Fruit fly (Drosophila melanogaster) whole organism, pupa: ENCODE measurements around the gene ATPsynCF6L.

Experiments
- CG10348 ChIP-seq: fragments of 200-800 bp; sonication (Bioruptor generic); IDR thresholded peaks from 2 replicates; pipeline ENCODE4 v1.3.6; 2022; ENCODE audit warnings: missing biosample characterization, missing genetic modification characterization
- CG12605 ChIP-seq: fragments of 200-800 bp; sonication (Bioruptor generic); IDR thresholded peaks from 2 replicates; pipeline ENCODE4 v1.3.6; 2022; ENCODE audit warnings: missing biosample characterization, missing genetic modification characterization
- CG13204 ChIP-seq: fragments of 200-800 bp; sonication (Bioruptor generic); optimal IDR thresholded peaks from 2 replicates; lab custom pipeline; 2018; ENCODE audit warnings: missing biosample characterization, mild to moderate bottlenecking, missing genetic modification characterization, moderate library complexity
- CG14655 ChIP-seq: fragments of 200-800 bp; sonication (Bioruptor generic); optimal IDR thresholded peaks from 3 replicates; lab custom pipeline; 2017; ENCODE audit warnings: mild to moderate bottlenecking, missing biosample characterization, missing genetic modification reagents, missing genetic modification characterization
- CG15710 ChIP-seq: fragments of 200-800 bp; sonication (Bioruptor generic); optimal IDR thresholded peaks from 2 replicates; lab custom pipeline; 2018; ENCODE audit warnings: missing biosample characterization, mild to moderate bottlenecking, missing genetic modification characterization, moderate library complexity
- CG17806 ChIP-seq: fragments of 200-800 bp; sonication (Bioruptor generic); optimal IDR thresholded peaks from 2 replicates; lab custom pipeline; 2018; ENCODE audit warnings: missing biosample characterization, mild to moderate bottlenecking, missing genetic modification characterization, moderate library complexity
- CG32121 ChIP-seq: fragments of 200-800 bp; sonication (Bioruptor generic); IDR thresholded peaks from 2 replicates; pipeline ENCODE4 v1.3.6; 2022; ENCODE audit warnings: missing biosample characterization, missing genetic modification characterization
- CG34367 ChIP-seq: fragments of 200-800 bp; sonication (Bioruptor generic); optimal IDR thresholded peaks from 2 replicates; lab custom pipeline; 2018; ENCODE audit warnings: missing biosample characterization, mild to moderate bottlenecking, missing genetic modification characterization
- CG4496 ChIP-seq: fragments of 200-800 bp; sonication (Bioruptor generic); IDR thresholded peaks from 3 replicates; pipeline ENCODE4 v1.3.6; 2022; ENCODE audit warnings: missing biosample characterization, missing genetic modification characterization
- CG8159 ChIP-seq: fragments of 200-800 bp; sonication (Bioruptor generic); optimal IDR thresholded peaks from 3 replicates; lab custom pipeline; 2018; ENCODE audit warnings: missing biosample characterization, mild to moderate bottlenecking, missing genetic modification characterization, moderate library complexity
- CG8301 ChIP-seq: fragments of 200-800 bp; sonication (Bioruptor generic); optimal IDR thresholded peaks from 2 replicates; lab custom pipeline; 2018; ENCODE audit warnings: missing biosample characterization, mild to moderate bottlenecking, missing genetic modification characterization
- CG9948 ChIP-seq: fragments of 200-800 bp; sonication (Bioruptor generic); optimal IDR thresholded peaks from 2 replicates; lab custom pipeline; 2018; ENCODE audit warnings: missing biosample characterization, mild to moderate bottlenecking, missing genetic modification characterization, moderate library complexity
- D1 ChIP-seq: fragments of 200-800 bp; sonication (Bioruptor generic); optimal IDR thresholded peaks from 2 replicates; lab custom pipeline; 2018; ENCODE audit warnings: missing biosample characterization, mild to moderate bottlenecking, missing genetic modification characterization, moderate library complexity
- EcR ChIP-seq: fragments of 200-800 bp; sonication (Bioruptor generic); optimal IDR thresholded peaks from 3 replicates; lab custom pipeline; 2019; ENCODE audit warnings: missing biosample characterization, missing genetic modification characterization, mild to moderate bottlenecking, moderate library complexity, missing genetic modification reagents
- Ets98B ChIP-seq: fragments of 200-800 bp; sonication (Bioruptor generic); IDR thresholded peaks from 2 replicates; pipeline ENCODE4 v1.3.6; 2022; ENCODE audit warnings: missing biosample characterization, missing genetic modification characterization
- Pif1A ChIP-seq: fragments of 200-800 bp; sonication (Bioruptor generic); optimal IDR thresholded peaks from 3 replicates; lab custom pipeline; 2016; ENCODE audit warnings: missing biosample characterization, missing genetic modification characterization
- Pif1B ChIP-seq: fragments of 200-800 bp; sonication (Bioruptor generic); optimal IDR thresholded peaks from 3 replicates; lab custom pipeline; 2016; ENCODE audit warnings: missing biosample characterization, missing genetic modification characterization
- Snoo ChIP-seq: fragments of 200-800 bp; sonication (Bioruptor generic); optimal IDR thresholded peaks from 3 replicates; lab custom pipeline; 2017; ENCODE audit warnings: missing biosample characterization, mild to moderate bottlenecking, missing genetic modification characterization, inconsistent platforms
- fd96Ca ChIP-seq: fragments of 200-800 bp; sonication (Bioruptor generic); IDR thresholded peaks from 3 replicates; pipeline ENCODE4 v1.3.6; 2022; ENCODE audit warnings: missing biosample characterization, missing genetic modification characterization
- gl ChIP-seq: fragments of 200-800 bp; sonication (Bioruptor generic); optimal IDR thresholded peaks from 2 replicates; lab custom pipeline; 2018; ENCODE audit warnings: missing biosample characterization, mild to moderate bottlenecking, missing genetic modification characterization
- rn ChIP-seq: fragments of 200-800 bp; sonication (Bioruptor generic); IDR thresholded peaks from 2 replicates; pipeline ENCODE4 v1.3.6; 2022; ENCODE audit warnings: missing biosample characterization, missing genetic modification characterization

The ATPsynCF6L gene

DNA sequence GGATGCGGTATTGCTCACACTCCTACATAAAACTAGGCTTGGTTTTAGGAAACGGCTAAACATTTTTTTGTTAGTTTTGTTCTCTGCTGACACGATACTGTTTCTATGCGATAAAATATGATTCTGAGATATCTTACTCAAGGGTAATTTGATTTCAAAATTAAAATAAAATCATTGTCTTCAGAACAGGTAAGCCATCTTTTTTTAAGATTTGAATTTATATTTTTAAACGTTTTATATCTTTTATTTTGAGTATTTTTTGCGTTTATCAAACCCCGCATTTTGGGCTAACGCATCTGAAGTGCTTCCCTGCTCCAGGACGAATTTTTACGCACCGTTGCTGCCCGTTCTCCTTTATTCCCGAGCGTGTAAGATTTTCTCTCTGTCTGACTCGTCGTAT, at the start of gene ATPsynCF6L:
Gene ATPsynCF6L, minus strand, starts transcription at position 101 of the 400 bp plus-strand sequence.
- TF ChIP-seq CG34367 (tag; lab: Kevin White, UChicago) (no peak), CG32121 (GFP tag; lab: Robert Waterston, UW) (no peak), CG17806 (no peak), fd96Ca (GFP tag; lab: Robert Waterston, UW) (no peak), CG4496 (GFP tag; lab: Robert Waterston, UW) (no peak), D1 (tag; lab: Kevin White, UChicago) (no peak), EcR (GFP tag; lab: Kevin White, UChicago) (no peak), gl (tag; lab: Kevin White, UChicago) (no peak), CG13204 (GFP tag; lab: Kevin White, UChicago) (no peak), Pif1A (GFP tag; lab: Kevin White, UChicago) (no peak), Snoo (no peak), CG12605 (GFP tag; lab: Robert Waterston, UW) (no peak), Pif1B (GFP tag; lab: Kevin White, UChicago) (no peak), CG14655 (GFP tag; lab: Kevin White, UChicago) (no peak)

- TF ChIP-seq Snoo (no peak), rn (GFP tag; lab: Robert Waterston, UW) (no peak), Pif1A (GFP tag; lab: Kevin White, UChicago) (no peak), CG13204 (GFP tag; lab: Kevin White, UChicago) (no peak), CG8301 (no peak), CG15710 (tag; lab: Kevin White, UChicago) (no peak), CG12605 (GFP tag; lab: Robert Waterston, UW) (no peak), D1 (tag; lab: Kevin White, UChicago) (no peak), CG10348 (GFP tag; lab: Robert Waterston, UW) (no peak), gl (tag; lab: Kevin White, UChicago) (no peak)
Measured at dm6 chr3L:5017521-5017920, 5.6 kb upstream of the ATPsynCF6L start.

dm6 chr3L:4999447-5000226, 12.3 kb downstream of the ATPsynCF6L start:
- TF ChIP-seq CG13204 (GFP tag; lab: Kevin White, UChicago) = no peak
- no peak for TF ChIP-seq EcR (GFP tag; lab: Kevin White, UChicago)
- TF ChIP-seq CG8301 = no peak
- no peak for TF ChIP-seq gl (tag; lab: Kevin White, UChicago)
- TF ChIP-seq Ets98B (GFP tag; lab: Robert Waterston, UW) = no peak
- TF ChIP-seq Snoo = no peak
- TF ChIP-seq CG8159 (tag; lab: Kevin White, UChicago) = no peak
- TF ChIP-seq CG10348 (GFP tag; lab: Robert Waterston, UW) = no peak
- TF ChIP-seq CG15710 (tag; lab: Kevin White, UChicago) = no peak
- TF ChIP-seq fd96Ca (GFP tag; lab: Robert Waterston, UW) = no peak
- no peak for TF ChIP-seq CG12605 (GFP tag; lab: Robert Waterston, UW)
- TF ChIP-seq Pif1B (GFP tag; lab: Kevin White, UChicago) = no peak
- no peak for TF ChIP-seq Pif1A (GFP tag; lab: Kevin White, UChicago)
- TF ChIP-seq rn (GFP tag; lab: Robert Waterston, UW) = no peak
- TF ChIP-seq CG17806 = no peak
- TF ChIP-seq CG34367 (tag; lab: Kevin White, UChicago) = no peak
- TF ChIP-seq, all 21 proteins: peak for 0

DNA sequence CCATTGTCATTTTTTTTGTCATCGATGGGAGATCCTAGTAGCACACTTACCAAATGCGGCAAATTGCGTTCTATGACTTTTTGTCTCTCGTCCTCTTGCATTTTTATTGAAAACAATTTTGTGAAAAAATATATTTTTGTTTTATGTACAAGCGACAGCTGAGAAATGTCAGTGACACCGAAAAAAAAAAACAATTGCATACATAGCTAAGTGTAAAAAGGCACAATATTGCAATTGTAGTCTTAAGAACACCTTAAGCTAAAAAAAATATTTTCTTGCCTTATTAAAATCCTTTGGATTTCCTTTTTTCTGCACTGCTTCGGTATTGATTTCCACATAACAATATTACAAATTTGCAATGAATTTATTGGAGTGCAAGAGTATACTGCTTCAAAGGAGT, 15.2 kb downstream of the ATPsynCF6L start, which contains the start of gene t-Grip128:
Gene t-Grip128, minus strand, starts transcription at position 101 of the 400 bp plus-strand sequence.
- TF ChIP-seq CG8159 (tag; lab: Kevin White, UChicago) (no peak), CG9948 (no peak), CG13204 (GFP tag; lab: Kevin White, UChicago) (no peak), gl (tag; lab: Kevin White, UChicago) (no peak), CG17806 (no peak), CG8301 (no peak), Pif1A (GFP tag; lab: Kevin White, UChicago) (no peak), CG34367 (tag; lab: Kevin White, UChicago) (no peak), Pif1B (GFP tag; lab: Kevin White, UChicago) (no peak), Snoo (no peak), D1 (tag; lab: Kevin White, UChicago) (no peak), EcR (GFP tag; lab: Kevin White, UChicago) (no peak), Ets98B (GFP tag; lab: Robert Waterston, UW) (no peak), CG32121 (GFP tag; lab: Robert Waterston, UW) (no peak), CG4496 (GFP tag; lab: Robert Waterston, UW) (no peak), CG15710 (tag; lab: Kevin White, UChicago) (no peak), rn (GFP tag; lab: Robert Waterston, UW) (no peak), CG10348 (GFP tag; lab: Robert Waterston, UW) (no peak)

- TF ChIP-seq CG9948 = no peak
- TF ChIP-seq CG32121 (GFP tag; lab: Robert Waterston, UW) = no peak
- no peak for TF ChIP-seq CG10348 (GFP tag; lab: Robert Waterston, UW)
- no peak for TF ChIP-seq Snoo
- TF ChIP-seq CG8301 = no peak
- TF ChIP-seq EcR (GFP tag; lab: Kevin White, UChicago) = no peak
- no peak for TF ChIP-seq CG8159 (tag; lab: Kevin White, UChicago)
- TF ChIP-seq Ets98B (GFP tag; lab: Robert Waterston, UW) = no peak
- TF ChIP-seq rn (GFP tag; lab: Robert Waterston, UW) = no peak
- TF ChIP-seq CG14655 (GFP tag; lab: Kevin White, UChicago) = no peak
- no peak for TF ChIP-seq CG17806
- no peak for TF ChIP-seq CG13204 (GFP tag; lab: Kevin White, UChicago)
Measured at dm6 chr3L:4992126-4992525, 19.8 kb downstream of the ATPsynCF6L start.
